Fruit fly (Drosophila melanogaster): ENCODE data around the gene Eip74EF.

Gene Eip74EF

dm6 chr3L:17610896-17611711 lies 8.0 kb downstream of the Eip74EF start (continued):
- TF ChIP-seq wdn (GFP tag; IDR thresholded peaks at IDR 0.05) (no peak), CG12071 (GFP tag; optimal IDR thresholded peaks at IDR 0.05) (no peak), pan (optimal IDR thresholded peaks at IDR 0.05) (no peak), pan (GFP tag; optimal IDR thresholded peaks at IDR 0.05 in 1 of 2, IDR thresholded peaks at IDR 0.05 in 1 of 2) (no peak), Nf-YC (tag; optimal IDR thresholded peaks at IDR 0.05) (no peak), CG8290 (GFP tag; optimal IDR thresholded peaks at IDR 0.05) (peak; percentile 24), CG8290 (tag; optimal IDR thresholded peaks at IDR 0.05) (no peak), nmo (GFP tag; optimal IDR thresholded peaks at IDR 0.05) (peak; percentile 92), zen (tag; optimal IDR thresholded peaks at IDR 0.05) (peak; percentile 47), CG15479 (GFP tag; optimal IDR thresholded peaks at IDR 0.05) (no peak), CG16813 (GFP tag; IDR thresholded peaks at IDR 0.05; ENCODE audit: partially characterized antibody) (no peak), Chrac-16 (GFP tag; optimal IDR thresholded peaks at IDR 0.05) (peak; percentile 41), CG15011 (GFP tag; optimal IDR thresholded peaks at IDR 0.05) (no peak), slbo (GFP tag; IDR thresholded peaks at IDR 0.05) (0 out of 2 replicates have a peak, but pooled peaks have one; percentile 11), Lim3 (GFP tag; IDR thresholded peaks at IDR 0.05) (no peak), Blimp-1 (GFP tag; optimal IDR thresholded peaks at IDR 0.05) (peak; percentile 70), Rfx (GFP tag; IDR thresholded peaks at IDR 0.05) (no peak), chn (GFP tag; optimal IDR thresholded peaks at IDR 0.05) (peak; percentile 50), fd64A (GFP tag; optimal IDR thresholded peaks at IDR 0.05) (no peak), CrebB (tag; optimal IDR thresholded peaks at IDR 0.05) (no peak), dimm (GFP tag; IDR thresholded peaks at IDR 0.05) (peak; percentile 8; the same call in 1 of the 2 replicates), zfh2 (GFP tag; optimal IDR thresholded peaks at IDR 0.05) (no peak), zf30C (GFP tag; optimal IDR thresholded peaks at IDR 0.05) (no peak), mld (GFP tag; IDR thresholded peaks at IDR 0.05; ENCODE audit: partially characterized antibody) (no peak), dati (GFP tag; IDR thresholded peaks at IDR 0.05) (no peak), CG9215 (GFP tag; IDR thresholded peaks at IDR 0.05) (no peak), pb (GFP tag; optimal IDR thresholded peaks at IDR 0.05) (no peak), HmgZ (tag; optimal IDR thresholded peaks at IDR 0.05) (no peak), nom (GFP tag; optimal IDR thresholded peaks at IDR 0.05) (no peak), CG7745 (tag; optimal IDR thresholded peaks at IDR 0.05) (no peak), Vsx1 (GFP tag; optimal IDR thresholded peaks at IDR 0.05) (peak; percentile 7), CG3281 (GFP tag; optimal IDR thresholded peaks at IDR 0.05) (peak; percentile 8), CG5180 (GFP tag; optimal IDR thresholded peaks at IDR 0.05) (peak; percentile 23), crol (GFP tag; IDR thresholded peaks at IDR 0.05) (peak; percentile 52; the same call in 1 of the 2 replicates), ham (GFP tag; IDR thresholded peaks at IDR 0.05) (no peak), hbn (GFP tag; IDR thresholded peaks at IDR 0.05; ENCODE audit: partially characterized antibody) (no peak), ems (GFP tag; optimal IDR thresholded peaks at IDR 0.05) (no peak), CG8944 (GFP tag; optimal IDR thresholded peaks at IDR 0.05) (no peak), Hmx (GFP tag; optimal IDR thresholded peaks at IDR 0.05) (no peak), Hey (tag; optimal IDR thresholded peaks at IDR 0.05) (no peak), CG1024 (GFP tag; IDR thresholded peaks at IDR 0.05) (0 out of 2 replicates have a peak, but pooled peaks have one; percentile 22), CG9727 (GFP tag; optimal IDR thresholded peaks at IDR 0.05) (peak; percentile 76), CG9797 (GFP tag; optimal IDR thresholded peaks at IDR 0.05) (no peak), ap (GFP tag; IDR thresholded peaks at IDR 0.05) (0 out of 2 replicates have a peak, but pooled peaks have one; percentile 20), CG9817 (tag; optimal IDR thresholded peaks at IDR 0.05) (no peak), CG34224 (GFP tag; IDR thresholded peaks at IDR 0.05; ENCODE audit: partially characterized antibody) (no peak), CG10462 (GFP tag; optimal IDR thresholded peaks at IDR 0.05) (peak; percentile 65), CG16779 (GFP tag; IDR thresholded peaks at IDR 0.05) (no peak), Hr51 (GFP tag; optimal IDR thresholded peaks at IDR 0.05) (peak in 1 of 2 experiments; percentile 79)
